Fruit fly (Drosophila melanogaster) whole organism, adult: ENCODE data around the gene BoYb.

Source experiments
- Clk ChIP-seq: fragments of 200-800 bp; sonication (Bioruptor generic); optimal IDR thresholded peaks from 2 replicates; lab custom pipeline; 2017; ENCODE audit warnings: missing biosample characterization, missing genetic modification characterization
- pad ChIP-seq: fragments of 200-800 bp; sonication (Bioruptor generic); optimal IDR thresholded peaks from 3 replicates; lab custom pipeline; 2017; ENCODE audit warnings: missing biosample characterization, missing genetic modification characterization, mild to moderate bottlenecking, moderate library complexity, missing genetic modification reagents
- toe ChIP-seq: fragments of 200-800 bp; sonication (Bioruptor generic); optimal IDR thresholded peaks from 2 replicates; lab custom pipeline; 2016; ENCODE audit warnings: missing biosample characterization, missing genetic modification characterization

dm6 chr3L:22870378-22870777 lies 31.3 kb upstream of the BoYb start:
- TF ChIP-seq pad (GFP tag; lab: Kevin White, UChicago) (no peak), toe (GFP tag; lab: Kevin White, UChicago) (no peak), Clk (GFP tag; lab: Kevin White, UChicago) (no peak)
